Worm (Caenorhabditis elegans) whole organism, mixed stage, embryonic: ENCODE measurements around the gene F37C12.21.

Experiments used
- blmp-1 ChIP-seq: fragments of 150-350 bp; optimal IDR thresholded peaks from 2 replicates; lab custom pipeline; 2014; ENCODE audit warnings: missing biosample characterization, missing genetic modification characterization
- ceh-39 ChIP-seq: fragments of 150-350 bp; optimal IDR thresholded peaks from 2 replicates; lab custom pipeline; 2014; ENCODE audit warnings: missing biosample characterization, missing genetic modification characterization
- hlh-1 ChIP-seq: fragments of 150-350 bp; optimal IDR thresholded peaks from 2 replicates; lab custom pipeline; 2014; ENCODE audit warnings: missing biosample characterization, missing genetic modification reagents, missing genetic modification characterization
- lin-13 ChIP-seq: fragments of 150-350 bp; optimal IDR thresholded peaks from 2 replicates; lab custom pipeline; 2014; ENCODE audit warnings: missing biosample characterization, missing genetic modification characterization
- lsy-2 ChIP-seq: fragments of 150-350 bp; optimal IDR thresholded peaks from 2 replicates; lab custom pipeline; 2014; ENCODE audit warnings: missing biosample characterization, missing genetic modification characterization
- mab-5 ChIP-seq: fragments of 150-350 bp; optimal IDR thresholded peaks from 2 replicates; lab custom pipeline; 2014; ENCODE audit warnings: missing biosample characterization, missing genetic modification characterization
- nhr-28 ChIP-seq: fragments of 150-350 bp; optimal IDR thresholded peaks from 2 replicates; lab custom pipeline; 2014; ENCODE audit warnings: missing biosample characterization, missing genetic modification characterization
- nhr-76 ChIP-seq: sonication (generic microtip); optimal IDR thresholded peaks from 2 replicates; lab custom pipeline; 2017; ENCODE audit warnings: missing biosample characterization, missing genetic modification characterization
- snpc-4 ChIP-seq: fragments of 150-350 bp; optimal IDR thresholded peaks from 2 replicates; lab custom pipeline; 2014; ENCODE audit warnings: missing biosample characterization, missing genetic modification characterization
- unc-62 ChIP-seq: fragments of 150-350 bp; optimal IDR thresholded peaks from 2 replicates; lab custom pipeline; 2014; ENCODE audit warnings: missing biosample characterization, missing genetic modification reagents, missing genetic modification characterization
- ztf-11 ChIP-seq: fragments of 150-350 bp; optimal IDR thresholded peaks from 2 replicates; lab custom pipeline; 2014; ENCODE audit warnings: missing biosample characterization, missing genetic modification characterization

- TF ChIP-seq unc-62 (GFP tag; lab: Kevin White, UChicago) (no peak), hlh-1 (tag; lab: Kevin White, UChicago) (no peak), snpc-4 (tag; lab: Kevin White, UChicago) (no peak), lsy-2 (tag; lab: Kevin White, UChicago) (peak; percentile 65), ztf-11 (tag; lab: Kevin White, UChicago) (no peak), lin-13 (no peak), nhr-76 (tag; lab: Kevin White, UChicago) (no peak), nhr-28 (tag; lab: Kevin White, UChicago) (no peak), ceh-39 (tag; lab: Kevin White, UChicago) (no peak), blmp-1 (tag; lab: Kevin White, UChicago) (no peak), mab-5 (tag; lab: Kevin White, UChicago) (no peak)
These were observed 10.7 kb downstream of the F37C12.21 start, which contains the start of gene pfd-5 for ce11 chrIII:7198838-7199237.
